Fruit fly (Drosophila melanogaster): ENCODE data around the gene CG45060.

dm6 chrX:9868510-9869248 is at the start of gene CG45060:
- TF ChIP-seq Dll (optimal IDR thresholded peaks at IDR 0.05) (no peak), CG8478 (optimal IDR thresholded peaks at IDR 0.05) (no peak), EcR (GFP tag; optimal IDR thresholded peaks at IDR 0.05) (no peak)
